Worm (Caenorhabditis elegans) whole organism, early embryonic: ENCODE measurements around the gene clh-1.

Source experiments
- B0310.2 ChIP-seq: sonication (generic microtip); optimal IDR thresholded peaks from 2 replicates; lab custom pipeline; 2016; ENCODE audit warnings: mild to moderate bottlenecking, missing genetic modification characterization, missing compliant biosample characterization
- F13C5.2 ChIP-seq: sonication (generic microtip); optimal IDR thresholded peaks from 2 replicates; lab custom pipeline; 2017; ENCODE audit warnings: mild to moderate bottlenecking, missing genetic modification characterization, inconsistent platforms, missing compliant biosample characterization
- ama-1 ChIP-seq: fragments of 150-350 bp; optimal IDR thresholded peaks from 2 replicates; lab custom pipeline; 2014
- ceh-13 ChIP-seq: fragments of 200-800 bp; sonication (Bioruptor generic); optimal IDR thresholded peaks from 2 replicates; lab custom pipeline; 2018; ENCODE audit warnings: mild to moderate bottlenecking, missing genetic modification characterization, missing compliant biosample characterization
- ceh-36 ChIP-seq: sonication (generic microtip); optimal IDR thresholded peaks from 2 replicates; lab custom pipeline; 2016; ENCODE audit warnings: missing genetic modification characterization, inconsistent platforms, missing compliant biosample characterization
- ets-7 ChIP-seq: sonication (generic microtip); optimal IDR thresholded peaks from 2 replicates; lab custom pipeline; 2016; ENCODE audit warnings: missing genotype, missing genetic modification characterization, missing compliant biosample characterization
- hmbx-1 ChIP-seq: sonication (generic microtip); optimal IDR thresholded peaks from 2 replicates; lab custom pipeline; 2016; ENCODE audit warnings: mild to moderate bottlenecking, missing genetic modification characterization, missing compliant biosample characterization
- pes-1 ChIP-seq: fragments of 200-800 bp; sonication (Bioruptor generic); IDR thresholded peaks from 2 replicates; pipeline ENCODE4 v1.3.6; 2022; ENCODE audit warnings: missing genetic modification reagents, missing genetic modification characterization, missing compliant biosample characterization
- sea-1 ChIP-seq: fragments of 200-800 bp; sonication (Bioruptor generic); conservative IDR thresholded peaks from 2 replicates; pipeline ENCODE4 v1.3.6; 2022; ENCODE audit warnings: missing genetic modification characterization, missing compliant biosample characterization

DNA sequence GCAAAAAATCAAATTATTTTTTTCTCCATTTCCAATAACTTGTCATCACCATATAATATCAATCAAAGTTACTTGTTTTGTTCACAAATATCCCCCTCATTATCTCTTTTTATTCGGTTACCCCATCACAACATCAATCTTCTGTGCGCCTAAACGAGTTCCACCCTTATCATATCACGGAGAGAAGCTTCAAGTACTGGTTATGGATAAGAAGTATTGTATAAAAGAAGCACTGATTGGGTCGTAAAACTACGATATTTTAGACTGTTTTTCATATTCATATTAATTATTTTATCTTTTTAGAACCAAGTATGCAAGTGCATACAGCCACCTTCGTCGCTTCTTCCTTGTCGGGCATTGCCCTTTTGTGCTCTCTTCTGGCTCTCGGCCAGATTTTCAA lies 12.0 kb upstream of the clh-1 start, which contains the start of gene col-84:
- TF ChIP-seq hmbx-1 (tag; lab: Kevin White, UChicago) (no peak), sea-1 (GFP tag; lab: Robert Waterston, UW) (no peak), pes-1 (GFP tag; lab: Robert Waterston, UW) (no peak), ama-1 (lab: Kevin White, UChicago) (no peak), F13C5.2 (tag; lab: Kevin White, UChicago) (no peak), ets-7 (tag; lab: Kevin White, UChicago) (no peak), ceh-36 (tag; lab: Kevin White, UChicago) (no peak), ceh-13 (GFP tag; lab: Kevin White, UChicago) (no peak), B0310.2 (tag; lab: Kevin White, UChicago) (no peak)
